Worm (Caenorhabditis elegans): ENCODE results near the gene Y73F8A.10.

DNA sequence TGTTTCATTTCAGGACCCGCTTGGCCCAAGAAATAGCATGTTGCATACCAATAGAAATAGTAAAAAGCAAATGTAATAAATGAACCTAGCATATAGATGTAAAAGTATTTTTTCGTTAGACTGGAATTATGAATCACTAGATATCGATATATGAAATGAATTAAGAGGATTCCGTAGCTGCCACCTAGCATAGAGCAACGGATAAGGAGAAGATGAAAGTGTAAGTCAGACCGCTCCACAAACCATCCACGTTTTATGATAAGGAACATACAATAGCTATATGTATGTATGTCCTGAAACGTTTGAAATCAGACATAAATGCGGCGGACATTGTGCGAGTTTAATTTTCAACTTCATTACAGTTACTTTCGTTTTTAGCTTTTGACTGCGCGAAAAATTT lies 43.1 kb upstream of the Y73F8A.10 start:
- no peak for TF ChIP-seq him-1 (tag; optimal IDR thresholded peaks at IDR 0.05)
- no peak for TF ChIP-seq dao-5 (tag; optimal IDR thresholded peaks at IDR 0.05)
